Fruit fly (Drosophila melanogaster) whole organism, adult: Measurements from ENCODE around the gene tin.

Experiments used
- CG11617 ChIP-seq: fragments of 200-800 bp; sonication (Bioruptor generic); optimal IDR thresholded peaks from 2 replicates; lab custom pipeline; 2017; ENCODE audit warnings: mild to moderate bottlenecking, missing biosample characterization, missing genetic modification reagents, missing genetic modification characterization
- CG12768 ChIP-seq: fragments of 200-800 bp; sonication (Bioruptor generic); optimal IDR thresholded peaks from 2 replicates; lab custom pipeline; 2017; ENCODE audit warnings: missing biosample characterization, missing genetic modification characterization, mild to moderate bottlenecking, moderate library complexity, missing genetic modification reagents
- CG14711 ChIP-seq: fragments of 200-800 bp; sonication (Bioruptor generic); optimal IDR thresholded peaks from 2 replicates; lab custom pipeline; 2018; ENCODE audit warnings: missing biosample characterization, mild to moderate bottlenecking, missing genetic modification characterization, moderate library complexity
- CG1620 ChIP-seq: fragments of 200-800 bp; sonication (Bioruptor generic); optimal IDR thresholded peaks from 2 replicates; lab custom pipeline; 2016; ENCODE audit warnings: missing biosample characterization, missing genetic modification characterization
- CG33017 ChIP-seq: fragments of 200-800 bp; sonication (Bioruptor generic); optimal IDR thresholded peaks from 2 replicates; lab custom pipeline; 2018; ENCODE audit warnings: missing biosample characterization, mild to moderate bottlenecking, missing genetic modification characterization, moderate library complexity
- CG5204 ChIP-seq: fragments of 200-800 bp; sonication (Bioruptor generic); optimal IDR thresholded peaks from 2 replicates; lab custom pipeline; 2016; ENCODE audit warnings: missing biosample characterization, missing genetic modification characterization
- CG7045 ChIP-seq: fragments of 200-800 bp; sonication (Bioruptor generic); optimal IDR thresholded peaks from 2 replicates; lab custom pipeline; 2017; ENCODE audit warnings: missing biosample characterization, mild to moderate bottlenecking, missing genetic modification characterization
- CG7101 ChIP-seq: fragments of 200-800 bp; sonication (Bioruptor generic); optimal IDR thresholded peaks from 2 replicates; lab custom pipeline; 2018; ENCODE audit warnings: missing biosample characterization, mild to moderate bottlenecking, missing genetic modification characterization, moderate library complexity
- Clk ChIP-seq: fragments of 200-800 bp; sonication (Bioruptor generic); optimal IDR thresholded peaks from 2 replicates; lab custom pipeline; 2017; ENCODE audit warnings: missing biosample characterization, missing genetic modification characterization
- Crg-1 ChIP-seq: fragments of 200-800 bp; sonication (Bioruptor generic); optimal IDR thresholded peaks from 2 replicates; lab custom pipeline; 2016; ENCODE audit warnings: missing biosample characterization, missing genetic modification characterization
- Hr96 ChIP-seq: fragments of 200-800 bp; sonication (Bioruptor generic); optimal IDR thresholded peaks from 2 replicates; lab custom pipeline; 2016; ENCODE audit warnings: missing biosample characterization, missing genetic modification characterization
- Mnt ChIP-seq: fragments of 200-800 bp; sonication (Bioruptor generic); optimal IDR thresholded peaks from 2 replicates; lab custom pipeline; 2016; ENCODE audit warnings: missing biosample characterization, mild to moderate bottlenecking, missing genetic modification characterization
- bab1 ChIP-seq: fragments of 200-800 bp; sonication (Bioruptor generic); optimal IDR thresholded peaks from 3 replicates; lab custom pipeline; 2019; ENCODE audit warnings: missing biosample characterization, mild to moderate bottlenecking, missing genetic modification characterization, moderate library complexity
- cic ChIP-seq: fragments of 200-800 bp; sonication (Bioruptor generic); optimal IDR thresholded peaks from 2 replicates; lab custom pipeline; 2017; ENCODE audit warnings: missing biosample characterization, mild to moderate bottlenecking, missing genetic modification characterization, moderate library complexity
- cnc ChIP-seq, 2 experiments: fragments of >200 bp; optimal IDR thresholded peaks; 2 replicates each; lab custom pipeline; 2017
- kay ChIP-seq: fragments of 200-800 bp; sonication (Bioruptor generic); peaks from one replicate; lab custom pipeline; 2016; ENCODE audit warnings: missing biosample characterization, missing genetic modification characterization, borderline replicate concordance
- ovo ChIP-seq: fragments of 200-800 bp; sonication (Bioruptor generic); optimal IDR thresholded peaks from 2 replicates; lab custom pipeline; 2016; ENCODE audit warnings: missing biosample characterization, missing genetic modification characterization
- pad ChIP-seq: fragments of 200-800 bp; sonication (Bioruptor generic); optimal IDR thresholded peaks from 3 replicates; lab custom pipeline; 2017; ENCODE audit warnings: missing biosample characterization, missing genetic modification characterization, mild to moderate bottlenecking, moderate library complexity, missing genetic modification reagents
- tj ChIP-seq: fragments of 200-800 bp; sonication (Bioruptor generic); optimal IDR thresholded peaks from 3 replicates; lab custom pipeline; 2017; ENCODE audit warnings: missing biosample characterization, mild to moderate bottlenecking, missing genetic modification characterization, moderate library complexity
- toe ChIP-seq: fragments of 200-800 bp; sonication (Bioruptor generic); optimal IDR thresholded peaks from 2 replicates; lab custom pipeline; 2016; ENCODE audit warnings: missing biosample characterization, missing genetic modification characterization

The tin gene

dm6 chr3R:21388564-21388963 is 9.8 kb downstream of the tin start, which contains the start of gene bap:
Gene bap, plus strand, starts transcription at chr3R:21388880.
- TF ChIP-seq kay (GFP tag; lab: Kevin White, UChicago) (no peak), CG33017 (no peak), cic (GFP tag; lab: Kevin White, UChicago) (no peak), CG5204 (GFP tag; lab: Kevin White, UChicago) (no peak), CG11617 (GFP tag; lab: Kevin White, UChicago) (no peak), Crg-1 (GFP tag; lab: Kevin White, UChicago) (no peak), CG12768 (GFP tag; lab: Kevin White, UChicago) (no peak), ovo (GFP tag; lab: Kevin White, UChicago) (no peak), Mnt (no peak), CG14711 (tag; lab: Kevin White, UChicago) (no peak), cnc (optimal IDR thresholded peaks at IDR 0.05; lab: Kevin White, UChicago) (no peak)

- TF ChIP-seq cnc (optimal IDR thresholded peaks at IDR 0.05; lab: Kevin White, UChicago) (no peak), CG11617 (GFP tag; lab: Kevin White, UChicago) (no peak), pad (GFP tag; lab: Kevin White, UChicago) (no peak), Hr96 (GFP tag; lab: Kevin White, UChicago) (no peak)
Measured at dm6 chr3R:21390959-21391358, 12.2 kb downstream of the tin start.

- TF ChIP-seq Clk (GFP tag; lab: Kevin White, UChicago), result no peak
- no peak for TF ChIP-seq CG11617 (GFP tag; lab: Kevin White, UChicago)
- no peak for TF ChIP-seq CG7045 (GFP tag; lab: Kevin White, UChicago)
- TF ChIP-seq toe (GFP tag; lab: Kevin White, UChicago), result no peak
- TF ChIP-seq Crg-1 (GFP tag; lab: Kevin White, UChicago), result no peak
- TF ChIP-seq bab1 (GFP tag; lab: Kevin White, UChicago), result no peak
- TF ChIP-seq kay (GFP tag; lab: Kevin White, UChicago), result no peak
- no peak for TF ChIP-seq tj
- no peak for TF ChIP-seq CG33017
- no peak for TF ChIP-seq cnc (optimal IDR thresholded peaks at IDR 0.05; lab: Kevin White, UChicago)
- no peak for TF ChIP-seq Hr96 (GFP tag; lab: Kevin White, UChicago)
- no peak for TF ChIP-seq ovo (GFP tag; lab: Kevin White, UChicago)
Measured at dm6 chr3R:21392221-21392620, 13.4 kb downstream of the tin start.

dm6 chr3R:21393005-21393729 is 14.4 kb downstream of the tin start:
- TF ChIP-seq Clk (GFP tag; lab: Kevin White, UChicago) (no peak), Crg-1 (GFP tag; lab: Kevin White, UChicago) (no peak), Hr96 (GFP tag; lab: Kevin White, UChicago) (no peak), CG7045 (GFP tag; lab: Kevin White, UChicago) (no peak), bab1 (GFP tag; lab: Kevin White, UChicago) (no peak), CG33017 (no peak), ovo (GFP tag; lab: Kevin White, UChicago) (no peak), tj (no peak)

dm6 chr3R:21399642-21400041 is 20.9 kb downstream of the tin start, which contains the start of gene Ugt49B2:
Gene Ugt49B2, minus strand, starts transcription at chr3R:21399742.
- TF ChIP-seq CG5204 (GFP tag; lab: Kevin White, UChicago) (no peak), CG33017 (no peak), bab1 (GFP tag; lab: Kevin White, UChicago) (no peak), CG7101 (tag; lab: Kevin White, UChicago) (no peak), CG1620 (GFP tag; lab: Kevin White, UChicago) (no peak), cic (GFP tag; lab: Kevin White, UChicago) (no peak), kay (GFP tag; lab: Kevin White, UChicago) (no peak), tj (no peak), Clk (GFP tag; lab: Kevin White, UChicago) (no peak), CG11617 (GFP tag; lab: Kevin White, UChicago) (no peak), cnc (optimal IDR thresholded peaks at IDR 0.05; lab: Kevin White, UChicago) (no peak), CG7045 (GFP tag; lab: Kevin White, UChicago) (no peak)

- TF ChIP-seq Crg-1 (GFP tag; lab: Kevin White, UChicago), result no peak
- no peak for TF ChIP-seq CG12768 (GFP tag; lab: Kevin White, UChicago)
- no peak for TF ChIP-seq cnc (optimal IDR thresholded peaks at IDR 0.05; lab: Kevin White, UChicago)
- no peak for TF ChIP-seq CG14711 (tag; lab: Kevin White, UChicago)
- no peak for TF ChIP-seq CG11617 (GFP tag; lab: Kevin White, UChicago)
- no peak for TF ChIP-seq CG5204 (GFP tag; lab: Kevin White, UChicago)
- TF ChIP-seq Hr96 (GFP tag; lab: Kevin White, UChicago), result no peak
- TF ChIP-seq bab1 (GFP tag; lab: Kevin White, UChicago), result no peak
- TF ChIP-seq pad (GFP tag; lab: Kevin White, UChicago), result no peak
- no peak for TF ChIP-seq CG33017
Measured at dm6 chr3R:21403435-21403834, 24.7 kb downstream of the tin start, which contains the start of gene CG7907. Gene CG7907, plus strand, starts transcription at chr3R:21403735.
